Fruit fly (Drosophila melanogaster) whole organism, prepupa: ENCODE measurements around the gene CG45049.

ENCODE experiments used
- Blimp-1 ChIP-seq: fragments of 200-800 bp; sonication (Bioruptor generic); optimal IDR thresholded peaks from 3 replicates; lab custom pipeline; 2017; ENCODE audit warnings: missing biosample characterization, missing genetic modification characterization, mild to moderate bottlenecking, moderate library complexity, missing genetic modification reagents
- CG10669 ChIP-seq: fragments of 200-800 bp; sonication (Bioruptor generic); optimal IDR thresholded peaks from 3 replicates; lab custom pipeline; 2018; ENCODE audit warnings: missing biosample characterization, mild to moderate bottlenecking, missing genetic modification characterization, moderate library complexity
- CG11294 ChIP-seq: fragments of 200-800 bp; sonication (Bioruptor generic); IDR thresholded peaks from 2 replicates; pipeline ENCODE4 v1.3.6; 2022; ENCODE audit warnings: missing biosample characterization, missing genetic modification characterization
- CG11762 ChIP-seq: fragments of 200-800 bp; sonication (Bioruptor generic); optimal IDR thresholded peaks from 3 replicates; lab custom pipeline; 2016; ENCODE audit warnings: missing biosample characterization, missing genetic modification characterization; ENCODE audit not compliant: insufficient read depth
- CG11902 ChIP-seq: fragments of 200-800 bp; sonication (Bioruptor generic); optimal IDR thresholded peaks from 3 replicates; lab custom pipeline; 2016; ENCODE audit warnings: missing biosample characterization, missing genetic modification characterization
- CG15336 ChIP-seq: fragments of 200-800 bp; sonication (Bioruptor generic); IDR thresholded peaks from 2 replicates; pipeline ENCODE4 v1.3.6; 2022; ENCODE audit warnings: missing biosample characterization, missing genetic modification characterization
- CG1621 ChIP-seq: fragments of 200-800 bp; sonication (Bioruptor generic); optimal IDR thresholded peaks from 3 replicates; lab custom pipeline; 2018; ENCODE audit warnings: missing biosample characterization, mild to moderate bottlenecking, missing genetic modification characterization
- CG16779 ChIP-seq: fragments of 200-800 bp; sonication (Bioruptor generic); optimal IDR thresholded peaks from 3 replicates; lab custom pipeline; 2017; ENCODE audit warnings: missing biosample characterization, mild to moderate bottlenecking, missing genetic modification characterization
- CG3032 ChIP-seq: fragments of 200-800 bp; optimal IDR thresholded peaks from 2 replicates; lab custom pipeline; 2019; ENCODE audit warnings: missing biosample characterization, mild to moderate bottlenecking, missing genetic modification characterization, moderate library complexity
- CG31627 ChIP-seq: fragments of 200-800 bp; sonication (Bioruptor generic); optimal IDR thresholded peaks from 3 replicates; lab custom pipeline; 2016; ENCODE audit warnings: missing biosample characterization, missing genetic modification characterization
- CG6163 ChIP-seq: fragments of 200-800 bp; sonication (Bioruptor generic); IDR thresholded peaks from 3 replicates; pipeline ENCODE4 v1.3.6; 2022; ENCODE audit warnings: missing biosample characterization, missing genetic modification characterization
- CG6854 ChIP-seq: fragments of 200-800 bp; sonication (Bioruptor generic); optimal IDR thresholded peaks from 2 replicates; lab custom pipeline; 2017; ENCODE audit warnings: missing biosample characterization, mild to moderate bottlenecking, missing genetic modification characterization
- CG7368 ChIP-seq: fragments of 200-800 bp; sonication (Bioruptor generic); optimal IDR thresholded peaks from 3 replicates; lab custom pipeline; 2016; ENCODE audit warnings: missing biosample characterization, missing genetic modification characterization
- CG8119 ChIP-seq: fragments of 200-800 bp; sonication (Bioruptor generic); IDR thresholded peaks from 3 replicates; pipeline ENCODE4 v1.3.6; 2022; ENCODE audit warnings: missing biosample characterization, missing genetic modification characterization
- CG8632 ChIP-seq: fragments of 200-800 bp; sonication (Bioruptor generic); optimal IDR thresholded peaks from 3 replicates; lab custom pipeline; 2016; ENCODE audit warnings: missing biosample characterization, missing genetic modification characterization
- Eip75B ChIP-seq: fragments of 200-800 bp; sonication (Bioruptor generic); optimal IDR thresholded peaks from 3 replicates; lab custom pipeline; 2016; ENCODE audit warnings: missing biosample characterization, missing genetic modification characterization
- Eip78C ChIP-seq: fragments of 200-800 bp; sonication (Bioruptor generic); peaks from one replicate; lab custom pipeline; 2016; ENCODE audit warnings: missing biosample characterization, missing genetic modification characterization
- Ets21C ChIP-seq: fragments of 200-800 bp; sonication (Bioruptor generic); optimal IDR thresholded peaks from 3 replicates; lab custom pipeline; 2016; ENCODE audit warnings: missing biosample characterization, missing genetic modification characterization
- Ets96B ChIP-seq: fragments of 200-800 bp; optimal IDR thresholded peaks from 2 replicates; lab custom pipeline; 2019; ENCODE audit warnings: missing biosample characterization, mild to moderate bottlenecking, missing genetic modification characterization, moderate library complexity
- Gug ChIP-seq: fragments of 200-800 bp; sonication (Bioruptor generic); IDR thresholded peaks from 2 replicates; pipeline ENCODE4 v1.3.6; 2022; ENCODE audit warnings: missing biosample characterization, missing genetic modification characterization
- Hr38 ChIP-seq: sonication (Bioruptor generic); optimal IDR thresholded peaks from 2 replicates; lab custom pipeline; 2016; ENCODE audit warnings: missing biosample characterization, missing genetic modification characterization
- Hr39 ChIP-seq: fragments of 200-800 bp; sonication (Bioruptor generic); optimal IDR thresholded peaks from 2 replicates; lab custom pipeline; 2016; ENCODE audit warnings: missing biosample characterization, missing genetic modification characterization
- Met ChIP-seq: fragments of 200-800 bp; sonication (Bioruptor generic); optimal IDR thresholded peaks from 3 replicates; lab custom pipeline; 2016; ENCODE audit warnings: missing biosample characterization, missing genetic modification characterization
- OdsH ChIP-seq: fragments of 200-800 bp; sonication (Bioruptor generic); optimal IDR thresholded peaks from 3 replicates; lab custom pipeline; 2016; ENCODE audit warnings: missing biosample characterization, missing genetic modification characterization
- Sox15 ChIP-seq: fragments of 200-800 bp; sonication (Bioruptor generic); optimal IDR thresholded peaks from 3 replicates; lab custom pipeline; 2016; ENCODE audit warnings: missing biosample characterization, missing genetic modification characterization
- acj6 ChIP-seq: fragments of 200-800 bp; sonication (Bioruptor generic); optimal IDR thresholded peaks from 3 replicates; lab custom pipeline; 2016; ENCODE audit warnings: missing biosample characterization, missing genetic modification characterization
- cyc ChIP-seq: fragments of 200-800 bp; sonication (Bioruptor generic); optimal IDR thresholded peaks from 3 replicates; lab custom pipeline; 2016; ENCODE audit warnings: missing biosample characterization, missing genetic modification characterization
- dac ChIP-seq: fragments of 200-800 bp; sonication (Bioruptor generic); optimal IDR thresholded peaks from 2 replicates; lab custom pipeline; 2017; ENCODE audit warnings: missing biosample characterization, mild to moderate bottlenecking, missing genetic modification characterization
- dsx ChIP-seq: fragments of 200-800 bp; optimal IDR thresholded peaks from 3 replicates; lab custom pipeline; 2019; ENCODE audit warnings: missing biosample characterization, mild to moderate bottlenecking, missing genetic modification characterization, moderate library complexity; ENCODE audit not compliant: poor library complexity, severe bottlenecking
- eg ChIP-seq: fragments of 200-800 bp; sonication (Bioruptor generic); IDR thresholded peaks from 3 replicates; pipeline ENCODE4 v1.3.6; 2022; ENCODE audit warnings: missing biosample characterization, missing genetic modification characterization
- esn ChIP-seq: fragments of 200-800 bp; sonication (Bioruptor generic); optimal IDR thresholded peaks from 2 replicates; lab custom pipeline; 2016; ENCODE audit warnings: missing biosample characterization, mild to moderate bottlenecking, missing genetic modification characterization, moderate library complexity
- fd59A ChIP-seq: fragments of 200-800 bp; sonication (Bioruptor generic); optimal IDR thresholded peaks from 2 replicates; lab custom pipeline; 2017; ENCODE audit warnings: missing biosample characterization, mild to moderate bottlenecking, missing genetic modification characterization, missing genetic modification reagents
- fd85E ChIP-seq: fragments of 200-800 bp; sonication (Bioruptor generic); optimal IDR thresholded peaks from 3 replicates; lab custom pipeline; 2016; ENCODE audit warnings: missing biosample characterization, missing genetic modification characterization
- fkh ChIP-seq: fragments of 200-800 bp; sonication (Bioruptor generic); optimal IDR thresholded peaks from 3 replicates; lab custom pipeline; 2017; ENCODE audit warnings: missing biosample characterization, mild to moderate bottlenecking, missing genetic modification characterization, moderate library complexity
- lz ChIP-seq: fragments of 200-800 bp; sonication (Bioruptor generic); optimal IDR thresholded peaks from 3 replicates; lab custom pipeline; 2016; ENCODE audit warnings: missing biosample characterization, missing genetic modification characterization
- pdm3 ChIP-seq: fragments of 200-800 bp; sonication (Bioruptor generic); optimal IDR thresholded peaks from 3 replicates; lab custom pipeline; 2016; ENCODE audit warnings: missing biosample characterization, missing genetic modification characterization
- salr ChIP-seq, 2 experiments: fragments of 200-800 bp; sonication (Bioruptor generic); optimal IDR thresholded peaks; 3 replicates each; lab custom pipeline; 2016 to 2018; ENCODE audit warnings: missing biosample characterization in 2 of 2, missing genetic modification characterization in 2 of 2, mild to moderate bottlenecking in 1 of 2
- ss ChIP-seq, 2 experiments: fragments of 200-800 bp; sonication (Bioruptor generic); optimal IDR thresholded peaks; 2 replicates in 1 of 2; 3 replicates in 1 of 2; lab custom pipeline; 2017 to 2018; ENCODE audit warnings: mild to moderate bottlenecking in 2 of 2, missing biosample characterization in 2 of 2, missing genetic modification characterization in 2 of 2, moderate library complexity in 1 of 2
- svp ChIP-seq: fragments of 200-800 bp; sonication (Bioruptor generic); peaks from one replicate; lab custom pipeline; 2016; ENCODE audit warnings: missing biosample characterization, missing genetic modification characterization
- vri ChIP-seq: fragments of 200-800 bp; sonication (Bioruptor generic); optimal IDR thresholded peaks from 3 replicates; lab custom pipeline; 2016; ENCODE audit warnings: missing biosample characterization, mild to moderate bottlenecking, missing genetic modification characterization

CG45049 gene

dm6 chr3R:22768633-22769032 is 41.9 kb downstream of the CG45049 start, which contains the start of gene CG43091:
CG43091 (minus strand) TSS chr3R:22768733.
- no peak for TF ChIP-seq svp (GFP tag; lab: Kevin White, UChicago)

dm6 chr3R:22769567-22769966 is 42.8 kb downstream of the CG45049 start, which contains the start of gene CG43092:
CG43092 (minus strand) TSS chr3R:22769667.
- TF ChIP-seq Gug (GFP tag; lab: Robert Waterston, UW), result no peak
- TF ChIP-seq, all 60 proteins: peak for 0

DNA sequence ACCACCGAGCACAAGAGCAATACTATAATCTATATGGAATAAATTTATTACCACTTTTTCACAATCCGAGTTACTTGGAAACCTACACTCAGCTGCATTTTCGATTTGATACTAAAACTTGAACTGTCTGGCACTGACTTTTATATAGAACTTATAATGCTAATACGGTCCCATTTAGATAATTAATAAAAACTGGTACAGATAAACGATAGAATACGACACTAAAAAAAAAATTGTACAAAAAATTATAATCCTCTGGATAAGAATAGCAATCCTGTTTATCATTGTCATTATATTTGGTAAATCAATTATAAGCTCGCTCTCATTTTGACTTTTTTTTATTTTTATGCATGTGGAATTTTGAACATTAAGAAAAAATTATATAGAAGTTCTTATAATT is 43.4 kb downstream of the CG45049 start, which contains the start of gene CG43093:
TSS of gene CG43093 (minus strand) at position 101 of the 400 bp plus-strand sequence.
- no peak for TF ChIP-seq CG3032 (tag; lab: Kevin White, UChicago)
- no peak for TF ChIP-seq Hr38 (GFP tag; lab: Kevin White, UChicago)
- TF ChIP-seq, all 60 proteins: peak for 0

dm6 chr3R:22770887-22771286 is 44.1 kb downstream of the CG45049 start, which contains the start of gene CG43094:
CG43094 (minus strand) TSS chr3R:22770987.
- no peak for TF ChIP-seq Hr38 (GFP tag; lab: Kevin White, UChicago)
- no peak for TF ChIP-seq Met (GFP tag; lab: Kevin White, UChicago)
- TF ChIP-seq acj6 (GFP tag; lab: Kevin White, UChicago), result no peak
- no peak for TF ChIP-seq CG16779 (tag; lab: Kevin White, UChicago)
- TF ChIP-seq CG11902, result no peak
- no peak for TF ChIP-seq Gug (GFP tag; lab: Robert Waterston, UW)
- TF ChIP-seq dac (GFP tag; lab: Kevin White, UChicago), result no peak
- TF ChIP-seq cyc, result no peak
- no peak for TF ChIP-seq pdm3 (GFP tag; lab: Kevin White, UChicago)
- TF ChIP-seq CG31627, result no peak
- no peak for TF ChIP-seq CG7368 (GFP tag; lab: Kevin White, UChicago)
- TF ChIP-seq Ets96B (tag; lab: Kevin White, UChicago), result no peak
- no peak for TF ChIP-seq fd85E (GFP tag; lab: Kevin White, UChicago)
- TF ChIP-seq Eip78C (GFP tag; lab: Kevin White, UChicago), result no peak
- no peak for TF ChIP-seq CG1621
- no peak for TF ChIP-seq ss (GFP tag; optimal IDR thresholded peaks at IDR 0.05; lab: Kevin White, UChicago)

DNA sequence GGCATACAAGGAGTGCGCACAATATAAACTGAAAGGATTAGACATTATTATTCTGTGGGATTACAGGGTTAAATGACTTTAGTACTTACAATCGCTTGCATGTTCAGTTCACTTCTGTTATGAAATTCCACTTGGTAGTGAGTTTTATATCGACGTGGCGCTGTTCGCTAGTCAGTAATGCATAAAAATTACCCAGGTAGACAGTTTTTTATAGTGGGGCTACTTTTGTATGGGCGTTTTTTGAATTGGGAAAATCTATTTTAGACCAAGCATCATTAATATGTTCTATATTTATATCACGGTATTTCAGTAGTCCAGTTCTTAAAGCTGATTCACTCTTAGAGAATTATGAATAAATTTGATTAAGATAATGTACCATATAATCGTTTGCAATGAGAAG is 44.9 kb downstream of the CG45049 start, which contains the start of gene CG43095:
TSS of gene CG43095 (minus strand) at position 101 of the 400 bp plus-strand sequence.
- TF ChIP-seq Hr39, result no peak
- no peak for TF ChIP-seq Eip75B (GFP tag; lab: Kevin White, UChicago)
- TF ChIP-seq CG11294, result no peak
- TF ChIP-seq dac (GFP tag; lab: Kevin White, UChicago), result no peak
- TF ChIP-seq CG6854 (GFP tag; lab: Kevin White, UChicago), result no peak
- no peak for TF ChIP-seq salr (GFP tag; optimal IDR thresholded peaks at IDR 0.05; lab: Kevin White, UChicago)
- TF ChIP-seq eg (GFP tag; lab: Robert Waterston, UW), result no peak
- TF ChIP-seq CG11762 (GFP tag; lab: Kevin White, UChicago), result no peak
- TF ChIP-seq dsx (GFP tag; lab: Kevin White, UChicago), result no peak
- TF ChIP-seq CG10669 (GFP tag; lab: Kevin White, UChicago), result no peak
- no peak for TF ChIP-seq cyc
- TF ChIP-seq lz (GFP tag; lab: Kevin White, UChicago), result no peak
- TF ChIP-seq OdsH (GFP tag; lab: Kevin White, UChicago), result no peak
- TF ChIP-seq acj6 (GFP tag; lab: Kevin White, UChicago), result no peak
- TF ChIP-seq Blimp-1 (GFP tag; lab: Kevin White, UChicago), result no peak
- TF ChIP-seq, all 60 proteins: peak for 0

DNA sequence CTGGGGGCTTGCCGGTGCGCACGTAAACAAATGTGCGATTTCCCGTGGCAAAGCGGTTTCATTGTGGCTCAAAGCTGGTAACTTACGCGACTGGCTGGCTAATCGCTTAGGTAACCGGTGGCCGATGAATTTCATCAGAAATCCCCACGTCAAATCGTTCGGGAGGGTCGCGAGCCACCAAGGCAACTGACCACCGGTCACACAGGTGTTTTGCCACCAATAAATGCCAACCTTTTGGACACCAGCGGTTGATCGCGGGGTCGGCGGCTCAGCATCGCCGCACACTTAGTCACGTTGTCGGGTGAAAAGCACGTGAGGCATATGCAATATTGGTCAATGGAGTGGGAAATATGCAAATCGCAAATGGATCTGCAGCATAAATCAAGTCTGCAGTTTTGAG is 49.7 kb downstream of the CG45049 start:
- TF ChIP-seq Sox15 (GFP tag; lab: Kevin White, UChicago), result no peak
- TF ChIP-seq cyc, result no peak
- TF ChIP-seq Met (GFP tag; lab: Kevin White, UChicago), result no peak
- no peak for TF ChIP-seq CG8632 (GFP tag; lab: Kevin White, UChicago)
- TF ChIP-seq ss (GFP tag; optimal IDR thresholded peaks at IDR 0.05; lab: Kevin White, UChicago), result no peak
- no peak for TF ChIP-seq esn (GFP tag; lab: Kevin White, UChicago)
- no peak for TF ChIP-seq CG6163 (GFP tag; lab: Robert Waterston, UW)
- TF ChIP-seq Ets21C, result no peak
- no peak for TF ChIP-seq CG1621
- TF ChIP-seq Hr38 (GFP tag; lab: Kevin White, UChicago), result no peak
- TF ChIP-seq Gug (GFP tag; lab: Robert Waterston, UW), result no peak
- TF ChIP-seq Eip75B (GFP tag; lab: Kevin White, UChicago), result no peak
- TF ChIP-seq CG15336 (GFP tag; lab: Robert Waterston, UW), result no peak
- no peak for TF ChIP-seq CG11762 (GFP tag; lab: Kevin White, UChicago)
- no peak for TF ChIP-seq vri (GFP tag; lab: Kevin White, UChicago)
- no peak for TF ChIP-seq fd59A (GFP tag; lab: Kevin White, UChicago)
- TF ChIP-seq fkh (GFP tag; lab: Kevin White, UChicago), result no peak
- TF ChIP-seq CG16779 (tag; lab: Kevin White, UChicago), result no peak
- no peak for TF ChIP-seq CG8119 (GFP tag; lab: Robert Waterston, UW)
